Worm (Caenorhabditis elegans): Measurements from ENCODE around the gene F58F12.4.

Gene F58F12.4

ce11 chrII:6349968-6350367 lies 36.6 kb upstream of the F58F12.4 start:
- TF ChIP-seq sem-4 (tag; optimal IDR thresholded peaks at IDR 0.05) (no peak), crh-2 (tag; optimal IDR thresholded peaks at IDR 0.05) (no peak), nhr-10 (tag; optimal IDR thresholded peaks at IDR 0.05) (no peak), mdl-1 (tag; optimal IDR thresholded peaks at IDR 0.05) (no peak), F13H6.1 (tag; optimal IDR thresholded peaks at IDR 0.05) (no peak), mab-5 (tag; optimal IDR thresholded peaks at IDR 0.05) (no peak), nhr-129 (tag; optimal IDR thresholded peaks at IDR 0.05) (no peak), ztf-4 (tag; optimal IDR thresholded peaks at IDR 0.05) (no peak), unc-62 (GFP tag; optimal IDR thresholded peaks at IDR 0.05) (no peak), blmp-1 (tag; optimal IDR thresholded peaks at IDR 0.05; ENCODE audit: insufficient read depth) (no peak), R02D3.7 (tag; optimal IDR thresholded peaks at IDR 0.05) (no peak)

ce11 chrII:6351887-6352286 lies 34.7 kb upstream of the F58F12.4 start, which contains the start of gene C32D5.10:
C32D5.10 (minus strand) TSS chrII:6351987.
- TF ChIP-seq nhr-237 (tag; optimal IDR thresholded peaks at IDR 0.05) (no peak), nhr-25 (tag; optimal IDR thresholded peaks at IDR 0.05) (peak; percentile 28)

- TF ChIP-seq mab-5 (tag; optimal IDR thresholded peaks at IDR 0.05) (peak; percentile 21), elt-1 (tag; optimal IDR thresholded peaks at IDR 0.05) (no peak), mbf-1 (tag; optimal IDR thresholded peaks at IDR 0.05) (no peak), crh-2 (tag; optimal IDR thresholded peaks at IDR 0.05) (peak; percentile 76), elt-3 (tag; optimal IDR thresholded peaks at IDR 0.05) (no peak), nhr-129 (tag; optimal IDR thresholded peaks at IDR 0.05) (peak; percentile 81), unc-55 (GFP tag; optimal IDR thresholded peaks at IDR 0.05) (peak; percentile 81), unc-62 (GFP tag; optimal IDR thresholded peaks at IDR 0.05) (no peak), nhr-237 (tag; optimal IDR thresholded peaks at IDR 0.05) (no peak), nhr-21 (tag; optimal IDR thresholded peaks at IDR 0.05) (peak; percentile 36), alr-1 (tag; optimal IDR thresholded peaks at IDR 0.05) (no peak), nhr-12 (tag; optimal IDR thresholded peaks at IDR 0.05) (no peak), fos-1 (tag; optimal IDR thresholded peaks at IDR 0.05) (peak; percentile 77), Y55F3AM.14 (GFP tag; optimal IDR thresholded peaks at IDR 0.05) (no peak), mdl-1 (tag; optimal IDR thresholded peaks at IDR 0.05) (no peak), dmd-4 (tag; optimal IDR thresholded peaks at IDR 0.05) (no peak), unc-39 (tag; optimal IDR thresholded peaks at IDR 0.05) (no peak), ztf-11 (tag; optimal IDR thresholded peaks at IDR 0.05) (no peak), lin-11 (tag; optimal IDR thresholded peaks at IDR 0.05) (peak; percentile 80), ceh-82 (tag; optimal IDR thresholded peaks at IDR 0.05) (no peak), R02D3.7 (tag; optimal IDR thresholded peaks at IDR 0.05) (no peak), egl-27 (tag; optimal IDR thresholded peaks at IDR 0.05) (peak; percentile 15), ztf-4 (tag; optimal IDR thresholded peaks at IDR 0.05) (peak; percentile 13), ZK546.5 (tag; optimal IDR thresholded peaks at IDR 0.05) (no peak), zag-1 (tag; optimal IDR thresholded peaks at IDR 0.05) (no peak), nhr-6 (tag; optimal IDR thresholded peaks at IDR 0.05) (peak; percentile 32), nhr-10 (tag; optimal IDR thresholded peaks at IDR 0.05) (no peak), C34F6.9 (tag; optimal IDR thresholded peaks at IDR 0.05) (peak; percentile 90), nhr-11 (tag; optimal IDR thresholded peaks at IDR 0.05) (no peak), skn-1 (tag; optimal IDR thresholded peaks at IDR 0.05) (no peak), F13H6.1 (tag; optimal IDR thresholded peaks at IDR 0.05) (peak; percentile 62), nhr-23 (tag; optimal IDR thresholded peaks at IDR 0.05) (no peak), ceh-16 (tag; optimal IDR thresholded peaks at IDR 0.05) (no peak), gmeb-1 (tag; optimal IDR thresholded peaks at IDR 0.05) (peak; percentile 78), lin-13 (GFP tag; optimal IDR thresholded peaks at IDR 0.05) (peak; percentile 72), ztf-1 (GFP tag; conservative IDR thresholded peaks at IDR 0.05) (no peak), lsy-2 (tag; optimal IDR thresholded peaks at IDR 0.05) (peak; percentile 47 to 89), ama-1 (optimal IDR thresholded peaks at IDR 0.05) (no peak), nhr-25 (tag; optimal IDR thresholded peaks at IDR 0.05) (peak; percentile 74), sma-9 (GFP tag; optimal IDR thresholded peaks at IDR 0.05) (peak; percentile 72), sma-9 (tag; optimal IDR thresholded peaks at IDR 0.05) (no peak), sem-4 (tag; optimal IDR thresholded peaks at IDR 0.05) (peak; percentile 73), blmp-1 (tag; optimal IDR thresholded peaks at IDR 0.05; ENCODE audit: insufficient read depth) (no peak), sma-3 (GFP tag; optimal IDR thresholded peaks at IDR 0.05) (peak; percentile 64), snpc-4 (tag; optimal IDR thresholded peaks at IDR 0.05) (peak; percentile 56), nhr-77 (tag; optimal IDR thresholded peaks at IDR 0.05) (no peak)
Measured at ce11 chrII:6355396-6356346, 30.9 kb upstream of the F58F12.4 start, which contains the start of gene C32D5.11. C32D5.11 (minus strand) TSS chrII:6355446.

All from whole organism, L2 larva.